Fruit fly (Drosophila melanogaster) whole organism, pupa: ENCODE data around the gene CG32104.

ENCODE experiments used
- CG12605 ChIP-seq: fragments of 200-800 bp; sonication (Bioruptor generic); IDR thresholded peaks from 2 replicates; pipeline ENCODE4 v1.3.6; 2022; ENCODE audit warnings: missing biosample characterization, missing genetic modification characterization
- CG4496 ChIP-seq: fragments of 200-800 bp; sonication (Bioruptor generic); IDR thresholded peaks from 3 replicates; pipeline ENCODE4 v1.3.6; 2022; ENCODE audit warnings: missing biosample characterization, missing genetic modification characterization
- Pif1B ChIP-seq: fragments of 200-800 bp; sonication (Bioruptor generic); optimal IDR thresholded peaks from 3 replicates; lab custom pipeline; 2016; ENCODE audit warnings: missing biosample characterization, missing genetic modification characterization
- Snoo ChIP-seq: fragments of 200-800 bp; sonication (Bioruptor generic); optimal IDR thresholded peaks from 3 replicates; lab custom pipeline; 2017; ENCODE audit warnings: missing biosample characterization, mild to moderate bottlenecking, missing genetic modification characterization, inconsistent platforms
- fd96Ca ChIP-seq: fragments of 200-800 bp; sonication (Bioruptor generic); IDR thresholded peaks from 3 replicates; pipeline ENCODE4 v1.3.6; 2022; ENCODE audit warnings: missing biosample characterization, missing genetic modification characterization
- gl ChIP-seq: fragments of 200-800 bp; sonication (Bioruptor generic); optimal IDR thresholded peaks from 2 replicates; lab custom pipeline; 2018; ENCODE audit warnings: missing biosample characterization, mild to moderate bottlenecking, missing genetic modification characterization
- rn ChIP-seq: fragments of 200-800 bp; sonication (Bioruptor generic); IDR thresholded peaks from 2 replicates; pipeline ENCODE4 v1.3.6; 2022; ENCODE audit warnings: missing biosample characterization, missing genetic modification characterization

The CG32104 gene

dm6 chr3L:12350307-12350706 lies 48.8 kb downstream of the CG32104 start:
- TF ChIP-seq rn (GFP tag; lab: Robert Waterston, UW) (no peak), CG4496 (GFP tag; lab: Robert Waterston, UW) (no peak), gl (no peak), CG12605 (GFP tag; lab: Robert Waterston, UW) (no peak), Snoo (tag; lab: Kevin White, UChicago) (no peak), Pif1B (GFP tag; lab: Kevin White, UChicago) (no peak), fd96Ca (GFP tag; lab: Robert Waterston, UW) (no peak)
- TF ChIP-seq, all 21 proteins: peak for 0
